Fruit fly (Drosophila melanogaster) S2 (cell line): ENCODE measurements around the gene robo2.

Experiments used
- CG8478 ChIP-seq: fragments of >200 bp; optimal IDR thresholded peaks from 2 replicates; lab custom pipeline; 2018
- CTCF ChIP-seq, 2 experiments: fragments of >200 bp; optimal IDR thresholded peaks; 2 replicates each; lab custom pipeline; 2018

- TF ChIP-seq CTCF (optimal IDR thresholded peaks at IDR 0.05; lab: Kevin White, UChicago) (no peak), CG8478 (lab: Kevin White, UChicago) (no peak)
These were observed 13.5 kb upstream of the robo2 start for dm6 chr2L:1433732-1434131.
